Fruit fly (Drosophila melanogaster) Kc167 (cell line): ENCODE data around the gene CG42263.

Experiments used
- Myc ChIP-seq: fragments of >200 bp; optimal IDR thresholded peaks from 2 replicates; lab custom pipeline; 2017; ENCODE audit warnings: missing external identifiers
- Sin3A ChIP-seq: fragments of >200 bp; optimal IDR thresholded peaks from 2 replicates; lab custom pipeline; 2018; ENCODE audit warnings: missing external identifiers
- h ChIP-seq: fragments of >200 bp; optimal IDR thresholded peaks from 3 replicates; lab custom pipeline; 2018; ENCODE audit warnings: missing external identifiers
- insv ChIP-seq: fragments of >200 bp; optimal IDR thresholded peaks from 3 replicates; lab custom pipeline; 2018; ENCODE audit warnings: missing external identifiers
- psq ChIP-seq: fragments of >200 bp; optimal IDR thresholded peaks from 2 replicates; lab custom pipeline; 2017; ENCODE audit warnings: missing external identifiers
- ttk ChIP-seq: sonication (Bioruptor generic); optimal IDR thresholded peaks from 2 replicates; lab custom pipeline; 2017; ENCODE audit warnings: missing external identifiers

The CG42263 gene

DNA sequence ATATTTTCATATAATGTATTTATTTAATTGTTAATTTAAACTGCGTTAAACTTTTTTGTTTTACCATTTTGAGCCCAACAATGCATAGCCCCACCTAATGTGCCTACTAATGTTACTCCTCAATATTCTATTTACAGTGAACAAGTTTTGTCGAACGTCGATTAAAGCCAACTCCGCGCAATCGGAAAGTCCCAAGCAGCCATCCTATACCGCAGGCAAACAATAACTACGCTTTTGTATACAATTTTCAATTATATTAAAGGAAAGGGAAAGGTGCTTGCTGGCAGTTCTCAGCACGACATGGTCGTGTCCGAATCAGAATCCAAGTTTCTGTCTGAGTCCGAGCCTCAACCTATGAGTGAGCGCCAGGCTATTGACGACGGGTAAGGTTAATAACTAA, 25.8 kb upstream of the CG42263 start, which contains the start of gene CG17732:
TSS of gene CG17732 (plus strand) at position 301 of the 400 bp plus-strand sequence.
- no peak for TF ChIP-seq Myc (lab: Kevin White, UChicago)

DNA sequence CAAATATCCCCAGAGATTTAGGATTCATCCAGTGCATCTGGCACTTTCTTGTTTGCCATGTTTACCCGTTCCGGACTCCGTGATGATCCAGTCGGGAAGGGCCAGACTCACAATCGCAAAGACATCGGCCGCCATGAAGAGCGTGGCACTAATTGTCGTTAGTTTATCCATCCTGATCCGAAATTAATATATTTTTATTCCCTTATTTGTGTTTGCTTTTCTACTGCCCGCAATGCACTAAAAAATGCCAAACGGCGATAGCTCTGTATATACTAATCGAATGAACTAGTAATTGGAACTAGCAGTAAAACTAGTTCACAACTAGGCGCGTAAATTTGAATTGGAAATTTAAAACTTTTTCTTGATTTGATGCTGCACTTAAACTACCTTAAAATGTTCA, 24.0 kb upstream of the CG42263 start, which contains the start of gene CG14182:
TSS of gene CG14182 (minus strand) at position 221 of the 400 bp plus-strand sequence.
- TF ChIP-seq psq (lab: Kevin White, UChicago) (no peak), insv (lab: Kevin White, UChicago) (no peak), ttk (lab: Kevin White, UChicago) (no peak), h (lab: Kevin White, UChicago) (no peak), Sin3A (no peak), Myc (lab: Kevin White, UChicago) (no peak)

DNA sequence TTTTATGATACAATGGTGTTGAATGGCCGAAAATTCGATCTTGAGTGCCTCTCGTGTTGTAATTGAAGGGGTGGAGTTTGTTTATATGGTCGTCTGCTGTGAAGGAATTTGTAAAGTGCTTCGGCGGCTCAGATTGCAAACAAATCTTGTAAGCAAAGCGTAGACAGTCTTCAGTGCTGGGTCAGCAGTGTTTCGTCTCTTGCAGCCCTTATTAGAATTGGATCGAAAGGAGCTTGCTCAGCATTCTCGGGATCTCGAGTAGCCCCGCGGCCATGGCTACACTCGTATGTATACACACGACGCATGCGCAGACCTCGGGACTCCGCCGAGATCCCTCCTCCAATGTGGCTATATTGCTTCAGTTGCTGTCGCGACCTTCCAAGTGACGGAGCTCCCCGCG, 22.5 kb upstream of the CG42263 start:
- TF ChIP-seq ttk (lab: Kevin White, UChicago) (no peak), h (lab: Kevin White, UChicago) (no peak), psq (lab: Kevin White, UChicago) (no peak), insv (lab: Kevin White, UChicago) (no peak), Sin3A (no peak), Myc (lab: Kevin White, UChicago) (no peak)

DNA sequence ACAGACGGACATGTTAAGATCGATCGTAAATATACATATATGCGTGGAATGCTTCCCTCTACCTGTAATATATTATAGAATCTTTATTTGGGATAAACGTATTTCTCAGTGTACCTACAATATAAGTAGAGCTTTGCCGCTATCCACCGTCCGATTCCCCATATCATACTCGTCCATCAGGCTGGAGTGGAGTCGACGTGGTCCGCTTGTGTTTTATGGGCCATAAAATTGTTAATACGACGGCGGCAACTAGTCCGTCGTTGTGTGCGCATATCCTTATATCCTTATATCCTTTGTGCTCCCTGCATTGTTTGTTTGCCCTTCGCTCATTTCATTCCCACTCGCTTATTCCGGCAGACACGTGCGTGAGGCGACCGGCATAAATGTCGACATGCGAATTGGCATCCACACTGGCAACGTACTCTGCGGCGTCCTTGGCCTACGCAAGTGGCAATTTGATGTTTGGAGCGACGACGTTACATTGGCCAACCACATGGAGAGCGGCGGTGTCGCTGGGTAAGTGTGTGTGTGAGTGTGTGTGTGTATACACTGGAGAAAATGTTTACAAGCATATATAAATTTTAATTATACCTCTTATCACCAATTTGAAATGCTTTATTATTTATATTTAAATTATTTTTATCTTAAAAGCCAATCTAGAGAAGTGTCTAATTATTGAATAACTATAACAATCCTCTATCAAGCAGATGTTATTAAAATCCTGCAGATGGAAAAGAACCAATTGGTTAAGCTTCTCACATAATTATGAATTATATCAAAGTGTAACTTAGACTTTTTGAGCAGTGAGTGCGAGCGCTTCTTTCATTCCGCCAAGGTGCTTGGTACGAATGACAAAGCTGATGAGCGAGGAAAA, 13.4 kb upstream of the CG42263 start:
- no peak for TF ChIP-seq psq (lab: Kevin White, UChicago)
- TF ChIP-seq h (lab: Kevin White, UChicago), result no peak

DNA sequence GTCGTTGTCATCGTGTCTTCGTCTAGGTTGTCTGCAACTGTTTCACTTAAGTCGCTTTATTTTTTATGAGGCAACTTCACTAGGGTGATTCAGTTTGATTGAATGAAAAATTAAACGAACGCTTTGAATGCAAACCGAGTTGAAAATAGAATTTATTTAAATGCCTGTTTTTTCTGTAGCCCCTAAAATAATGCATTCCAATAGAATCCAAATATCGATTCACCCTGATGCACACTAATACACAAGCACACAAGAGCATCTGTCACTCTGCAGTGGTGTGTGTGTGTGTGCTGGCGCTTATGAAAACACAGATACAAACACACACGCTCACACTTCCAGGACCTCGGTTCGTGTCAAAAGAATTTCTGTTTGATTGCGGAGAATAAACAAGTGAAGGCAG, 6.2 kb upstream of the CG42263 start:
- no peak for TF ChIP-seq psq (lab: Kevin White, UChicago)
- TF ChIP-seq ttk (lab: Kevin White, UChicago), result no peak
- TF ChIP-seq Sin3A, result no peak
- no peak for TF ChIP-seq Myc (lab: Kevin White, UChicago)
- TF ChIP-seq insv (lab: Kevin White, UChicago), result no peak
- no peak for TF ChIP-seq h (lab: Kevin White, UChicago)

DNA sequence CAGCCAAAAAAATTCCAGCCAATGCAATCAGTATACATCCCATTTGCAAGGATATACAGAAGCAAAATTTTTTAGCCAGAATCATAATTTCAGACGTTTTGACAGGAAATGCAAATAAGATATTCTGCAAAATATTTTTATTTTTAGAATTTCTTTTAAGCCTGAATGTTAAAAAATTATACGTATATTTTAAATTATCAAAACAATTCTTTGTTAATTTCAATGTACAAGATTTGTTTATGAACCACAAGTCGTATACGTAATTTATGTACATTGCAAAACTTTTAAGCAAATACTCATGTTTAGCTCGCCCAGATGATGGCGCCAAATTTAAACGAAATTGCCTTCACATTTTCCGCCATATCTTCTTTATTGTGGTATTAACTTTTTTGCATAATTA, 1.2 kb downstream of the CG42263 start, which contains the start of gene CG42654:
TSS of gene CG42654 (minus strand) at position 101 of the 400 bp plus-strand sequence.
- TF ChIP-seq Myc (lab: Kevin White, UChicago), result no peak
- TF ChIP-seq ttk (lab: Kevin White, UChicago), result no peak
- no peak for TF ChIP-seq insv (lab: Kevin White, UChicago)
- TF ChIP-seq h (lab: Kevin White, UChicago), result no peak
- no peak for TF ChIP-seq psq (lab: Kevin White, UChicago)

DNA sequence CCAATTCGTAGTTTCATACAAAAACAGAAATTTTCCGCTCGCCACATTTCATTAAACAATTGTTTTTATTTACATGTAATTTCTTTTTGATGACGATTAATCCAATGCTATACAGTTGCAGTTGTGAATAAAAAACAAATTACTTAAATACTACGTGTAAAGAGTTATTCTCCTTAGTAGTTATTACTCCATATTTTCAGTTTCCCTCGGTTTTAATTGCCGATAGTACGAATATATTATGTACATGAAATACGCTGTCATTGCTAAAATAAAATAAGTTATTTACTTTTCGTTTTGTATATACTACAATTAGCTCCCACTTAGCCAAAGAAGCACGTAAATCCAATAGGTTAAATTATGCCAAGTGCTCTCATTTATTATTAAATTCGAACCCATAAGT, 2.0 kb downstream of the CG42263 start, which contains the start of gene CG42655:
TSS of gene CG42655 (minus strand) at position 101 of the 400 bp plus-strand sequence.
- TF ChIP-seq Myc (lab: Kevin White, UChicago) (no peak), insv (lab: Kevin White, UChicago) (no peak)

DNA sequence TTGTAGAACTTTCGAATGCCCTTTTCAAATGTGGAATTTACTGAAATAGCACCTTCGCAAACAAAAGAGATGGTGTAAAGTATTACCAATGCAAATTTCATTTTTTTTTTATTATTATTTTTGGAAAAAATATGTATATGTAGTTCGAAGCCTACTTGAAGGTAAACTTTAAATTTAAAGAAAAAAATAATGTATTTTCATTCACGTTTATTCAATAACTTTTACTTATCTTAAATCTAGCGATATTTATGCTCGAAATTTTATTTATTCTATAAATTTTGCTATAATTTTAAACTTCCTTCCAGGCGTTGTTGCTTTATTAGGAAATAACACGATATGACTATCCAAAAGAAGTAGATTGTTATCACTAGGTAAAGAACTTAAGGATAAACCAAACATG, 2.9 kb downstream of the CG42263 start, which contains the start of gene CG33710:
TSS of gene CG33710 (minus strand) at position 101 of the 400 bp plus-strand sequence.
- TF ChIP-seq psq (lab: Kevin White, UChicago) (no peak), h (lab: Kevin White, UChicago) (no peak), Myc (lab: Kevin White, UChicago) (no peak), Sin3A (no peak), insv (lab: Kevin White, UChicago) (no peak), ttk (lab: Kevin White, UChicago) (no peak)

DNA sequence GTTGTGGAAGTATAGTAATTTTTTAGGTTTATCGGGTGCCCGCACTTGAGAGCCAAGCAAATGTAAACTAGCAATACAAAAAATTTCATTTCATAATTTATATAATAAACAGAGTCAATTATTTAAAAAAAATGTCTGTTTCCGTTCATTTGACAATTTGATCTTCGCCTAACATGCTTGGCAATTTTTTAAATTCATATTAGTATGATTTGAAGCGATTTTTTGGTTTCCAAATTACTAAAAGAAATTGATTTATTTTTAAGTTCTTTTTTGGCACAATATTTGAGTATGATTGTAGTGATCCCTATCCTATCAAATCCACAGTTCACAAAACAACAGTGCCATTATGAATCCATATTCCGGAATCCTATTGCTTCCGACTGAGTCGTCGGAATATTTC, 3.7 kb downstream of the CG42263 start, which contains the start of gene CG34258:
TSS of gene CG34258 (minus strand) at position 101 of the 400 bp plus-strand sequence.
- TF ChIP-seq Myc (lab: Kevin White, UChicago) (no peak), insv (lab: Kevin White, UChicago) (no peak), psq (lab: Kevin White, UChicago) (no peak), h (lab: Kevin White, UChicago) (no peak), Sin3A (no peak), ttk (lab: Kevin White, UChicago) (no peak)

DNA sequence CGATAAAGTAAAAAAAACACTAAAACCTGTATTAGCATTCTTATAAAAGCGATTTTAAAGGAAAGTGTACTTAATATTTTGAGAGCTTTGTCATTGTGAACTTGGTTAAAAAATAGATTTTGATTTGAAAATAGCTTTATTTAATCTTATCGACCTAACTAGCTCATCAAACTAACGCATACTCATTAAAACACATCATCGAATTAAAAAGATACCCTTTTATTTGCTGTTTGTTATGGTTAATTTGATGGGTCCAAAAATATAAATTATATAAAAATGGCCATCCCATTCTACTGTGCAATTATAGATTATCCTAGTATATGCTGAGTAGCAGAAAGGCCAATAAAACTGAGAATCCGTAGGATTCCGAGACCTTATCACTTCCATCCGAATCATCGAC, 4.6 kb downstream of the CG42263 start, which contains the start of gene CG32219:
TSS of gene CG32219 (minus strand) at position 101 of the 400 bp plus-strand sequence.
- TF ChIP-seq Sin3A (no peak), Myc (lab: Kevin White, UChicago) (no peak), psq (lab: Kevin White, UChicago) (no peak), insv (lab: Kevin White, UChicago) (no peak), h (lab: Kevin White, UChicago) (no peak), ttk (lab: Kevin White, UChicago) (no peak)

DNA sequence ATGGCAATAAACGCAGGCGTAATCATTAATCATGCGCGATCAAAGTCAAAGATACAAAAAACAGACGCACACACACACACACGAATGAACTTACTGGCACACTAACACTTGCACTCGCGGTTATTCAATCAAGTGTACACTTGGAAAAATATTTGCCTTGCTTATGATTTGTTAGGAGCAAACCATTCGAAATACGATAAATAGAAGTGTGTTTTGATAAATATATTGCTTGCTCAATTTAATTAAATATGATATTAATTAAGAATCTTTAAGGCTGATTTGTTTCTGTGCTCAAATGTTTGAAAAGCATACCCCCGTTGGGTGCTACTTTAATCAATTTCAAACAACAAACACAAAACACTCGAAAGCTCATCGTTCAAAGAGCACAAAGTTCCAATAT, 10.1 kb downstream of the CG42263 start:
- no peak for TF ChIP-seq h (lab: Kevin White, UChicago)

DNA sequence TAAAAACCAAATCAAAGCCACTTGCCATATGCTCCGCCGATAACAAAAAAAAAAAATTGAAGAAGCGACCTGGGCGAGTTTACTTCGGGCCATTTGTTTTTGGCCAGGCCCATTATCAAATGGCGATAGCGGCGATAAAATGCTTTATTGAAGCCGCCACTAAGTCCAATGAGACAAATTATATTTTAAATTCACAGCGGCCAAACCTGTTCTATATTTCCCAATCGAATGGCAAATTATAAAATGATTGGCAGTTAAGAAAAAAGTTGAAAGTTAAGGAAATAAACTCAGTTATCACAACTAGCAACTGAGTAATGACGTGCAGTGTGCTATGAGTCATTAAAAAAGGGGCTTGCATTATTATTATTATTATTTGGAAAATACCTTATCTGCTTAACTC, 14.4 kb downstream of the CG42263 start:
- TF ChIP-seq h (lab: Kevin White, UChicago) (no peak), Myc (lab: Kevin White, UChicago) (no peak), insv (lab: Kevin White, UChicago) (no peak), Sin3A (no peak), ttk (lab: Kevin White, UChicago) (no peak), psq (lab: Kevin White, UChicago) (no peak)
